Fruit fly (Drosophila melanogaster): ENCODE results near the gene Mhcl.

The Mhcl gene

DNA sequence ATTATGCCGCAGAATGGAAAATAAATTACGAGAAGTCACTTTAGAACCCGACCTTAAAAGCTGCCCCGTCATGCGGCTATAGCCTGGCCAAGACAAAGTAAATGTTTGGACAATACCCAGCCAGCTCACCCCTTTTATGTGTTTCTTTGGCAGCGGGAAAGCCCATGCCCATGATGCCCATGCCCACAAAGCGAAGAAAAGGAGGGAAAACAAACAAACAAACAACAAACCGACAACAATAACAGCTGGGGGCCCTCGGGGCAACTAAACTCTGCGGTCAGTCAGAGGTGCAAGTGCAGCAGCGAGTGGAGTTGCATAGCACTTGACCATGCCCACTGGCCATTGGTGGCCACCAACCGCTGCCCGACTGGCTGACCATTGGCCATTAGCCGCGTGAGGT, 37.1 kb upstream of the Mhcl start:
- TF ChIP-seq lola (GFP tag; optimal IDR thresholded peaks at IDR 0.05): no peak
- no peak for TF ChIP-seq Mio (GFP tag; optimal IDR thresholded peaks at IDR 0.05)
- TF ChIP-seq dsf (GFP tag; optimal IDR thresholded peaks at IDR 0.05; ENCODE audit: borderline replicate concordance): no peak
- no peak for TF ChIP-seq Jra (GFP tag; optimal IDR thresholded peaks at IDR 0.05)
- TF ChIP-seq woc (GFP tag; optimal IDR thresholded peaks at IDR 0.05): no peak
- TF ChIP-seq usp (GFP tag; optimal IDR thresholded peaks at IDR 0.05): no peak
- no peak for TF ChIP-seq GATAd (GFP tag; optimal IDR thresholded peaks at IDR 0.05)
- no peak for TF ChIP-seq Hr83 (GFP tag; optimal IDR thresholded peaks at IDR 0.05; ENCODE audit: poor library complexity, severe bottlenecking)
- no peak for TF ChIP-seq rgr (GFP tag; optimal IDR thresholded peaks at IDR 0.05)
- no peak for TF ChIP-seq jim (GFP tag; optimal IDR thresholded peaks at IDR 0.05)
- no peak for TF ChIP-seq Dif (GFP tag; optimal IDR thresholded peaks at IDR 0.05; ENCODE audit: partially characterized antibody)
- TF ChIP-seq CG32264 (GFP tag; optimal IDR thresholded peaks at IDR 0.05): no peak
- TF ChIP-seq CrebA (GFP tag; optimal IDR thresholded peaks at IDR 0.05; ENCODE audit: borderline replicate concordance): no peak
- TF ChIP-seq Myc (optimal IDR thresholded peaks at IDR 0.05): no peak
- TF ChIP-seq Hnf4 (GFP tag; optimal IDR thresholded peaks at IDR 0.05): no peak
- TF ChIP-seq pan (optimal IDR thresholded peaks at IDR 0.05): no peak
- no peak for TF ChIP-seq h (GFP tag; optimal IDR thresholded peaks at IDR 0.05)
- TF ChIP-seq tai (GFP tag; optimal IDR thresholded peaks at IDR 0.05): no peak

- TF ChIP-seq N (GFP tag; optimal IDR thresholded peaks at IDR 0.05) (no peak), dl (GFP tag; optimal IDR thresholded peaks at IDR 0.05; ENCODE audit: insufficient read depth in 1 of 2, partially characterized antibody in 2 of 2) (peak in 1 of 2 experiments; percentile 45), Hr83 (GFP tag; optimal IDR thresholded peaks at IDR 0.05; ENCODE audit: poor library complexity, severe bottlenecking) (peak; percentile 20), Vsx2 (GFP tag; optimal IDR thresholded peaks at IDR 0.05; ENCODE audit: partially characterized antibody) (peak; percentile 27)
Observed at dm6 chr3R:16128471-16128870, 29.9 kb upstream of the Mhcl start.

DNA sequence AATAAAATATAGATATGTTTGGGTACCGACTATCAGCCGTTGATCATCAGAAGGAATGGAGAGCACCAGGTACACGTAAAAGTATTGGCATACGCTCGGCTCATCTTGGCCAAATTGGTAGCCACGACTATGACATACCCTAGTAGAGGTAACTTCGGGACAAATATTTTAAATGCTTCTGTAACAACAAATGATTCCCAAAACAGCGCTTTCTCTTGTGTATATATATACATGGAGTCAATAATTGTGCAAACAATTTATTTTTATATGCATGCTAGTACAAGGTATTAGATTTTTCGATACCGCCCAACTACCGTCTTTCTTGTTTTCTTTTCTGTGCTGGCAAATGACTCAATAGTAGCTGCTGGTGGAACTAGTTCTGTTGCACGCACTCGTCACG, 20.9 kb upstream of the Mhcl start:
- no peak for TF ChIP-seq Rel (GFP tag; optimal IDR thresholded peaks at IDR 0.05)
- TF ChIP-seq Rel (tag; optimal IDR thresholded peaks at IDR 0.05): no peak
- no peak for TF ChIP-seq Hr83 (GFP tag; optimal IDR thresholded peaks at IDR 0.05; ENCODE audit: poor library complexity, severe bottlenecking)
- no peak for TF ChIP-seq usp (GFP tag; optimal IDR thresholded peaks at IDR 0.05)
- no peak for TF ChIP-seq sage (GFP tag; optimal IDR thresholded peaks at IDR 0.05)
- TF ChIP-seq br (GFP tag; optimal IDR thresholded peaks at IDR 0.05): no peak

dm6 chr3R:16117359-16117758, 18.8 kb upstream of the Mhcl start:
- TF ChIP-seq Sp1 (GFP tag; optimal IDR thresholded peaks at IDR 0.05): peak; percentile 7
- no peak for TF ChIP-seq pan (optimal IDR thresholded peaks at IDR 0.05)
- TF ChIP-seq fru (GFP tag; optimal IDR thresholded peaks at IDR 0.05): peak; percentile 40
- TF ChIP-seq woc (GFP tag; optimal IDR thresholded peaks at IDR 0.05): peak; percentile 17
- TF ChIP-seq br (GFP tag; optimal IDR thresholded peaks at IDR 0.05): no peak
- no peak for TF ChIP-seq Vsx2 (GFP tag; optimal IDR thresholded peaks at IDR 0.05; ENCODE audit: partially characterized antibody)
- TF ChIP-seq HLH106 (tag; optimal IDR thresholded peaks at IDR 0.05): peak; percentile 18
- no peak for TF ChIP-seq foxo (GFP tag; optimal IDR thresholded peaks at IDR 0.05)
- TF ChIP-seq dmrt93B (GFP tag; optimal IDR thresholded peaks at IDR 0.05): no peak

- TF ChIP-seq HLH106 (tag; optimal IDR thresholded peaks at IDR 0.05) (no peak), Sp1 (GFP tag; optimal IDR thresholded peaks at IDR 0.05) (no peak), dsf (GFP tag; optimal IDR thresholded peaks at IDR 0.05; ENCODE audit: borderline replicate concordance) (no peak), woc (GFP tag; optimal IDR thresholded peaks at IDR 0.05) (no peak), Rel (GFP tag; optimal IDR thresholded peaks at IDR 0.05) (no peak), Rel (tag; optimal IDR thresholded peaks at IDR 0.05) (no peak), Hnf4 (GFP tag; optimal IDR thresholded peaks at IDR 0.05) (no peak), jim (GFP tag; optimal IDR thresholded peaks at IDR 0.05) (no peak), GATAd (GFP tag; optimal IDR thresholded peaks at IDR 0.05) (no peak), Mio (GFP tag; optimal IDR thresholded peaks at IDR 0.05) (no peak), sage (GFP tag; optimal IDR thresholded peaks at IDR 0.05) (no peak), Hr78 (GFP tag; optimal IDR thresholded peaks at IDR 0.05) (no peak), foxo (GFP tag; optimal IDR thresholded peaks at IDR 0.05) (no peak), Dfd (GFP tag; optimal IDR thresholded peaks at IDR 0.05) (no peak), h (GFP tag; optimal IDR thresholded peaks at IDR 0.05) (no peak)
Observed at dm6 chr3R:16115861-16116260, 17.3 kb upstream of the Mhcl start, which contains the start of gene Sb. Gene Sb, plus strand, starts transcription at chr3R:16116161.

Measured in whole organism, wandering third instar larva.